Fruit fly (Drosophila melanogaster): ENCODE results near the gene Tollo.

- TF ChIP-seq Myc (optimal IDR thresholded peaks at IDR 0.05), result no peak
- no peak for TF ChIP-seq h (GFP tag; optimal IDR thresholded peaks at IDR 0.05)
- no peak for TF ChIP-seq brk (GFP tag; optimal IDR thresholded peaks at IDR 0.05)
- no peak for TF ChIP-seq usp (GFP tag; optimal IDR thresholded peaks at IDR 0.05)
- no peak for TF ChIP-seq Abd-B (GFP tag; optimal IDR thresholded peaks at IDR 0.05)
- TF ChIP-seq Hnf4 (GFP tag; optimal IDR thresholded peaks at IDR 0.05), result no peak
- TF ChIP-seq foxo (GFP tag; optimal IDR thresholded peaks at IDR 0.05), result peak in 1 of 2 experiments; percentile 8
- no peak for TF ChIP-seq rgr (GFP tag; optimal IDR thresholded peaks at IDR 0.05)
- TF ChIP-seq dsf (GFP tag; optimal IDR thresholded peaks at IDR 0.05; ENCODE audit: borderline replicate concordance), result no peak
- peak; percentile 3 for TF ChIP-seq fru (GFP tag; optimal IDR thresholded peaks at IDR 0.05)
- TF ChIP-seq pan (optimal IDR thresholded peaks at IDR 0.05), result no peak
- no peak for TF ChIP-seq CrebA (GFP tag; optimal IDR thresholded peaks at IDR 0.05; ENCODE audit: borderline replicate concordance)
- no peak for TF ChIP-seq CG9705 (GFP tag; optimal IDR thresholded peaks at IDR 0.05)
- peak; percentile 10 for TF ChIP-seq OdsH (GFP tag; optimal IDR thresholded peaks at IDR 0.05)
Measured at dm6 chr3L:15253606-15254054, 18.2 kb downstream of the Tollo start.

All from whole organism, wandering third instar larva.